Worm (Caenorhabditis elegans): ENCODE measurements around the gene M01F1.4.

ce11 chrIII:3475014-3475413 lies 34.8 kb downstream of the M01F1.4 start:
- TF ChIP-seq him-1 (tag; optimal IDR thresholded peaks at IDR 0.05) (no peak), dao-5 (tag; optimal IDR thresholded peaks at IDR 0.05) (no peak)

All from whole organism, L4/young adult.